Worm (Caenorhabditis elegans) whole organism, L2 larva: ENCODE data around the gene C45G9.2.
A peak's percentile ranks its signal among the peaks of the same experiment; 100 is the strongest.

Experiments
- C34F6.9 ChIP-seq: fragments of 150-350 bp; optimal IDR thresholded peaks from 2 replicates; lab custom pipeline; 2014; ENCODE audit warnings: missing biosample characterization, missing genetic modification characterization
- F13H6.1 ChIP-seq: sonication (generic microtip); optimal IDR thresholded peaks from 2 replicates; lab custom pipeline; 2016; ENCODE audit warnings: missing genetic modification characterization, missing compliant biosample characterization
- R02D3.7 ChIP-seq: fragments of 150-350 bp; optimal IDR thresholded peaks from 2 replicates; lab custom pipeline; 2014; ENCODE audit warnings: missing biosample characterization, missing genetic modification characterization
- Y55F3AM.14 ChIP-seq: fragments of 200-800 bp; sonication (Bioruptor generic); optimal IDR thresholded peaks from 2 replicates; lab custom pipeline; 2018; ENCODE audit warnings: mild to moderate bottlenecking, missing genetic modification characterization, missing compliant biosample characterization
- ZK546.5 ChIP-seq: sonication (generic microtip); optimal IDR thresholded peaks from 2 replicates; lab custom pipeline; 2017; ENCODE audit warnings: missing biosample characterization, missing genetic modification characterization
- alr-1 ChIP-seq: fragments of 150-350 bp; optimal IDR thresholded peaks from 2 replicates; lab custom pipeline; 2014; ENCODE audit warnings: missing biosample characterization, missing genetic modification characterization
- ama-1 ChIP-seq: fragments of 150-350 bp; optimal IDR thresholded peaks from 2 replicates; lab custom pipeline; 2018; ENCODE audit warnings: inconsistent platforms
- blmp-1 ChIP-seq: sonication (generic microtip); optimal IDR thresholded peaks from 2 replicates; lab custom pipeline; 2017; ENCODE audit warnings: missing genetic modification characterization, mild to moderate bottlenecking, missing compliant biosample characterization, antibody characterized with exemption, moderate library complexity; ENCODE audit not compliant: insufficient read depth
- ceh-16 ChIP-seq: fragments of 150-350 bp; optimal IDR thresholded peaks from 2 replicates; lab custom pipeline; 2014; ENCODE audit warnings: missing biosample characterization, missing genetic modification characterization
- ceh-82 ChIP-seq: fragments of 150-350 bp; optimal IDR thresholded peaks from 2 replicates; lab custom pipeline; 2014; ENCODE audit warnings: missing biosample characterization, missing genetic modification characterization
- crh-2 ChIP-seq: sonication (generic microtip); optimal IDR thresholded peaks from 2 replicates; lab custom pipeline; 2017; ENCODE audit warnings: missing biosample characterization, missing genetic modification characterization
- elt-3 ChIP-seq: sonication (generic microtip); optimal IDR thresholded peaks from 2 replicates; lab custom pipeline; 2017; ENCODE audit warnings: missing biosample characterization, missing genetic modification characterization
- fos-1 ChIP-seq: fragments of 150-350 bp; optimal IDR thresholded peaks from 2 replicates; lab custom pipeline; 2014; ENCODE audit warnings: missing biosample characterization, missing genetic modification characterization
- gmeb-1 ChIP-seq: fragments of 150-350 bp; optimal IDR thresholded peaks from 2 replicates; lab custom pipeline; 2014; ENCODE audit warnings: missing biosample characterization, missing genetic modification characterization
- lin-11 ChIP-seq: fragments of 150-350 bp; sonication (generic microtip); optimal IDR thresholded peaks from 2 replicates; lab custom pipeline; 2014; ENCODE audit warnings: missing biosample characterization, missing genetic modification characterization, inconsistent platforms, mixed read lengths
- lin-13 ChIP-seq: fragments of 150-350 bp; optimal IDR thresholded peaks from 2 replicates; lab custom pipeline; 2014; ENCODE audit warnings: missing biosample characterization, missing genetic modification reagents, missing genetic modification characterization
- lin-39 ChIP-seq: fragments of 150-350 bp; optimal IDR thresholded peaks from 2 replicates; lab custom pipeline; 2014; ENCODE audit warnings: missing biosample characterization, missing genetic modification reagents, missing genetic modification characterization
- lsy-2 ChIP-seq, 2 experiments: fragments of 150-350 bp in 1 of 2; sonication (generic microtip) in 1 of 2; optimal IDR thresholded peaks; 2 replicates each; lab custom pipeline; 2014 to 2017; ENCODE audit warnings: missing biosample characterization in 2 of 2, missing genetic modification characterization in 2 of 2
- mab-5 ChIP-seq: fragments of 150-350 bp; optimal IDR thresholded peaks from 2 replicates; lab custom pipeline; 2014; ENCODE audit warnings: missing biosample characterization, missing genetic modification characterization
- mbf-1 ChIP-seq: sonication (generic microtip); optimal IDR thresholded peaks from 2 replicates; lab custom pipeline; 2017; ENCODE audit warnings: missing biosample characterization, missing genetic modification characterization
- mdl-1 ChIP-seq, 2 experiments: fragments of 150-350 bp in 1 of 2; sonication (generic microtip) in 1 of 2; optimal IDR thresholded peaks; 2 replicates each; lab custom pipeline; 2017; ENCODE audit warnings: missing biosample characterization in 2 of 2, missing genetic modification characterization in 2 of 2
- nhr-10 ChIP-seq: sonication (generic microtip); optimal IDR thresholded peaks from 2 replicates; lab custom pipeline; 2017; ENCODE audit warnings: missing biosample characterization, missing genetic modification characterization
- nhr-11 ChIP-seq: fragments of 150-350 bp; optimal IDR thresholded peaks from 2 replicates; lab custom pipeline; 2014; ENCODE audit warnings: missing biosample characterization, missing genetic modification characterization
- nhr-12 ChIP-seq: fragments of 150-350 bp; optimal IDR thresholded peaks from 2 replicates; lab custom pipeline; 2014; ENCODE audit warnings: missing biosample characterization, missing genetic modification characterization
- nhr-129 ChIP-seq: fragments of 150-350 bp; optimal IDR thresholded peaks from 2 replicates; lab custom pipeline; 2014; ENCODE audit warnings: missing biosample characterization, missing genetic modification characterization
- nhr-21 ChIP-seq: fragments of 150-350 bp; optimal IDR thresholded peaks from 2 replicates; lab custom pipeline; 2014; ENCODE audit warnings: missing biosample characterization, missing genetic modification characterization
- nhr-23 ChIP-seq: fragments of 150-350 bp; optimal IDR thresholded peaks from 2 replicates; lab custom pipeline; 2014; ENCODE audit warnings: missing biosample characterization, missing genetic modification reagents, missing genetic modification characterization
- nhr-25 ChIP-seq: fragments of 150-350 bp; sonication (generic microtip); optimal IDR thresholded peaks from 3 replicates; lab custom pipeline; 2014; ENCODE audit warnings: missing biosample characterization, missing genetic modification characterization
- nhr-6 ChIP-seq: fragments of 150-350 bp; optimal IDR thresholded peaks from 2 replicates; lab custom pipeline; 2014; ENCODE audit warnings: missing biosample characterization, missing genetic modification characterization
- nhr-77 ChIP-seq: fragments of 150-350 bp; optimal IDR thresholded peaks from 2 replicates; lab custom pipeline; 2014; ENCODE audit warnings: missing biosample characterization, missing genetic modification characterization
- sem-4 ChIP-seq: fragments of 150-350 bp; optimal IDR thresholded peaks from 2 replicates; lab custom pipeline; 2014; ENCODE audit warnings: missing biosample characterization, missing genetic modification reagents, missing genetic modification characterization
- skn-1 ChIP-seq: sonication (generic microtip); optimal IDR thresholded peaks from 2 replicates; lab custom pipeline; 2017; ENCODE audit warnings: missing biosample characterization, missing genetic modification characterization
- sma-3 ChIP-seq: sonication (generic microtip); optimal IDR thresholded peaks from 2 replicates; lab custom pipeline; 2016; ENCODE audit warnings: missing genetic modification reagents, missing genetic modification characterization, missing compliant biosample characterization
- sma-9 ChIP-seq, 2 experiments: fragments of 150-350 bp in 1 of 2; sonication (generic microtip) in 1 of 2; optimal IDR thresholded peaks; 2 replicates each; lab custom pipeline; 2014 to 2016; ENCODE audit warnings: missing genetic modification characterization in 2 of 2, mild to moderate bottlenecking in 1 of 2, missing biosample characterization in 1 of 2, missing compliant biosample characterization in 1 of 2, missing genetic modification reagents in 1 of 2, moderate library complexity in 1 of 2
- snpc-4 ChIP-seq: fragments of 150-350 bp; optimal IDR thresholded peaks from 2 replicates; lab custom pipeline; 2014; ENCODE audit warnings: missing biosample characterization, missing genetic modification characterization
- unc-39 ChIP-seq: fragments of 150-350 bp; optimal IDR thresholded peaks from 2 replicates; lab custom pipeline; 2014; ENCODE audit warnings: missing biosample characterization, missing genetic modification characterization
- unc-55 ChIP-seq: fragments of 150-350 bp; sonication (generic microtip); optimal IDR thresholded peaks from 3 replicates; lab custom pipeline; 2014; ENCODE audit warnings: missing biosample characterization, missing genetic modification reagents, missing genetic modification characterization
- unc-62 ChIP-seq: fragments of 150-350 bp; optimal IDR thresholded peaks from 2 replicates; lab custom pipeline; 2014; ENCODE audit warnings: missing biosample characterization, missing genetic modification reagents, missing genetic modification characterization
- zag-1 ChIP-seq: fragments of 150-350 bp; optimal IDR thresholded peaks from 2 replicates; lab custom pipeline; 2014; ENCODE audit warnings: missing biosample characterization, missing genetic modification characterization
- ztf-1 ChIP-seq: fragments of 200-800 bp; sonication (Bioruptor generic); conservative IDR thresholded peaks from 2 replicates; pipeline ENCODE4 v1.3.6; 2022; ENCODE audit warnings: missing genetic modification characterization, missing compliant biosample characterization
- ztf-11 ChIP-seq: sonication (generic microtip); optimal IDR thresholded peaks from 2 replicates; lab custom pipeline; 2017; ENCODE audit warnings: missing biosample characterization, missing genetic modification characterization
- ztf-4 ChIP-seq: fragments of 150-350 bp; optimal IDR thresholded peaks from 2 replicates; lab custom pipeline; 2014; ENCODE audit warnings: missing biosample characterization, missing genetic modification characterization

C45G9.2 gene

DNA sequence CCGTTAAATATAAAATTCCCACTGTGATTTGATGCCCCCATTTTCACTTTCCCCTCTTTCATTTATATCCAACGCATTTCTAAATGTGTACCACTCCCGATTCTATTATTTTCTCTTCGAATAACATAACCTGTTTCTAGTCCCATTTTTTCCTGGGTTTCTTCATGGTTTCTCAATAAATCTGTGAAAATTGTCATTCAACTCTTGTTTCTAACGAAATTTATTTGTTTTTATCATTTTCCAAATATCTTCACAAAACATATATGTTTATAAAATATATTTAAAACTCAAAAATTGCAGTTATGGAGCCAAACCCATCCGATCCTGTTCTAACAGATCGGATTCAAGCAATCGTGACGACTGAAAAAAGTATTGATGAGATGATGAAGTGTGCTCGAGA, 47.9 kb upstream of the C45G9.2 start, which contains the start of gene mdt-11:
Gene mdt-11, plus strand, starts transcription at position 301 of the 400 bp plus-strand sequence.
- TF ChIP-seq C34F6.9 (no peak), unc-55 (GFP tag; lab: Kevin White, UChicago) (no peak), nhr-10 (tag; lab: Kevin White, UChicago) (no peak), skn-1 (no peak), ztf-1 (GFP tag; lab: Robert Waterston, UW) (no peak), snpc-4 (tag; lab: Kevin White, UChicago) (no peak), ztf-11 (tag; lab: Kevin White, UChicago) (no peak), crh-2 (tag; lab: Kevin White, UChicago) (no peak), nhr-23 (tag; lab: Kevin White, UChicago) (no peak), mbf-1 (tag; lab: Kevin White, UChicago) (no peak)

ce11 chrIII:5021689-5022088, 47.2 kb upstream of the C45G9.2 start, which contains the start of gene R144.3:
TSS of gene R144.3 (plus strand) at chrIII:5021989.
- no peak for TF ChIP-seq snpc-4 (tag; lab: Kevin White, UChicago)
- TF ChIP-seq unc-55 (GFP tag; lab: Kevin White, UChicago): no peak
- TF ChIP-seq, all 48 proteins: peak for 0

DNA sequence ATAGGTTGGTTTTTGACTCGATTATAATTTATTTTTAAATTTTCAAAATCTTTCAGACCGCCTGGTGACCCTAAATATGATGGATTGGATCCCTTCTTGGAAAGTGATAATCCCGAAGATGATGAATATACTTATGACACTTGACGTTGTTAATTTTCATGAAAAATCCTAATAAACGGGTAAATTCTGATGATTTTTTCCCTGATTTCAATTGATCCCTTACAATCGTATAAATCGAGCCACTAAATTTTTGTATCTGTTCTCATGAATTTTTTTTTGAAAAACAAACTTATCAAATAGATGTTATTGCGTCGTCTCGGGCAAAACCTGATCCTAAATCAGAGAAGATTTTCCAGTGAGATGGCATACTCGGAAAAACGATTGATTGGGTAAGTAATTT, 45.9 kb upstream of the C45G9.2 start, which contains the start of gene R144.13:
Gene R144.13, plus strand, starts transcription at position 301 of the 400 bp plus-strand sequence.
- TF ChIP-seq C34F6.9: no peak
- no peak for TF ChIP-seq mbf-1 (tag; lab: Kevin White, UChicago)
- TF ChIP-seq unc-39 (tag; lab: Kevin White, UChicago): no peak
- no peak for TF ChIP-seq lin-39 (tag; lab: Kevin White, UChicago)
- TF ChIP-seq nhr-12 (tag; lab: Kevin White, UChicago): no peak
- no peak for TF ChIP-seq lin-11 (tag; lab: Kevin White, UChicago)
- no peak for TF ChIP-seq alr-1 (tag; lab: Kevin White, UChicago)
- no peak for TF ChIP-seq R02D3.7 (tag; lab: Kevin White, UChicago)
- TF ChIP-seq ceh-16: no peak

DNA sequence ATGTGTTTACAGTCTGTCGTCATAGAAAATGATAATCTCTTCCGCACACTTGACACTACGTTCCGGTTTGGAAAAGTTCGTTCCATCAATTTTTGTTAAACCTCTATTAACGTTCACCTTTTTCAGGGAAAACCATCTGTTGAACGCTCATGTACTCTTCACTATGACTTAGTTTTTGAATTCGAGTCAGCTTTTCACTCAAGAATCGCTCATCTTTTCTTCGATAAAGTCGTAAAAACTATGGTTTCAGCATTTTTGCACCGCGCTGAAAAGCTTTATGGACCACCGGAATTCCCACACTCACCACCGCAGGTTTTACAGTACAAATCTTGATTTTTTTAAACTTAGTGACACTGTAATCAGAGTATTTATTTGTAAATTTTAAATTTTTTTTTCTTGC, 45.2 kb upstream of the C45G9.2 start:
- no peak for TF ChIP-seq skn-1
- no peak for TF ChIP-seq nhr-21
- TF ChIP-seq nhr-11: no peak
- TF ChIP-seq fos-1: no peak
- no peak for TF ChIP-seq Y55F3AM.14
- TF ChIP-seq nhr-23 (tag; lab: Kevin White, UChicago): no peak
- TF ChIP-seq ztf-11 (tag; lab: Kevin White, UChicago): no peak
- no peak for TF ChIP-seq snpc-4 (tag; lab: Kevin White, UChicago)
- TF ChIP-seq blmp-1 (tag; lab: Kevin White, UChicago): no peak
- TF ChIP-seq nhr-25 (tag; lab: Kevin White, UChicago): no peak
- TF ChIP-seq ZK546.5 (tag; lab: Kevin White, UChicago): no peak
- TF ChIP-seq unc-39 (tag; lab: Kevin White, UChicago): no peak
- TF ChIP-seq ceh-16: no peak
- TF ChIP-seq elt-3: no peak
- TF ChIP-seq ztf-4 (tag; lab: Kevin White, UChicago): no peak
- TF ChIP-seq ceh-82 (tag; lab: Kevin White, UChicago): no peak
- TF ChIP-seq ztf-1 (GFP tag; lab: Robert Waterston, UW): no peak
- TF ChIP-seq, all 48 proteins: peak for 0

- TF ChIP-seq unc-62 (no peak), mab-5 (tag; lab: Kevin White, UChicago) (peak; percentile 31), mdl-1 (tag; optimal IDR thresholded peaks at IDR 0.05; lab: Kevin White, UChicago) (peak; percentile 66 to 77), lsy-2 (tag; optimal IDR thresholded peaks at IDR 0.05; lab: Kevin White, UChicago) (peak; percentile 43 to 63), F13H6.1 (tag; lab: Kevin White, UChicago) (peak; percentile 48), nhr-23 (tag; lab: Kevin White, UChicago) (no peak), R02D3.7 (tag; lab: Kevin White, UChicago) (no peak), ama-1 (lab: Kevin White, UChicago) (peak; percentile 83), nhr-25 (tag; lab: Kevin White, UChicago) (peak; percentile 44), nhr-77 (no peak), ceh-82 (tag; lab: Kevin White, UChicago) (no peak), blmp-1 (tag; lab: Kevin White, UChicago) (peak; percentile 47), sem-4 (tag; lab: Kevin White, UChicago) (peak; percentile 68), zag-1 (no peak), unc-55 (GFP tag; lab: Kevin White, UChicago) (peak; percentile 77), sma-3 (GFP tag; lab: Kevin White, UChicago) (peak; percentile 42), alr-1 (tag; lab: Kevin White, UChicago) (no peak), fos-1 (peak; percentile 46), gmeb-1 (tag; lab: Kevin White, UChicago) (peak; percentile 50), nhr-129 (tag; lab: Kevin White, UChicago) (peak; percentile 52), lin-11 (tag; lab: Kevin White, UChicago) (peak; percentile 75), snpc-4 (tag; lab: Kevin White, UChicago) (no peak), lin-13 (peak; percentile 64), sma-9 (GFP tag; optimal IDR thresholded peaks at IDR 0.05; lab: Kevin White, UChicago) (peak; percentile 20), sma-9 (tag; optimal IDR thresholded peaks at IDR 0.05; lab: Kevin White, UChicago) (no peak), ztf-1 (GFP tag; lab: Robert Waterston, UW) (no peak), nhr-6 (tag; lab: Kevin White, UChicago) (no peak), crh-2 (tag; lab: Kevin White, UChicago) (peak; percentile 84), C34F6.9 (peak; percentile 84)
- TF ChIP-seq, all 48 proteins: peak for 18
Observed at ce11 chrIII:5024393-5024964, 44.4 kb upstream of the C45G9.2 start, which contains the start of gene pcf-11. TSS of gene pcf-11 (plus strand) at chrIII:5024914.
